Worm (Caenorhabditis elegans) whole organism, L4 larva: ENCODE measurements around the gene srx-60.

Source experiments
- ceh-62 ChIP-seq: sonication (generic microtip); optimal IDR thresholded peaks from 2 replicates; lab custom pipeline; 2017; ENCODE audit warnings: missing biosample characterization, missing genetic modification characterization
- ceh-82 ChIP-seq: sonication (generic microtip); optimal IDR thresholded peaks from 2 replicates; lab custom pipeline; 2017; ENCODE audit warnings: missing biosample characterization, missing genetic modification characterization
- mdl-1 ChIP-seq, 2 experiments: fragments of 150-350 bp in 1 of 2; sonication (generic microtip) in 1 of 2; optimal IDR thresholded peaks; 2 replicates each; lab custom pipeline; 2014 to 2017; ENCODE audit warnings: missing biosample characterization in 2 of 2, missing genetic modification characterization in 2 of 2

DNA sequence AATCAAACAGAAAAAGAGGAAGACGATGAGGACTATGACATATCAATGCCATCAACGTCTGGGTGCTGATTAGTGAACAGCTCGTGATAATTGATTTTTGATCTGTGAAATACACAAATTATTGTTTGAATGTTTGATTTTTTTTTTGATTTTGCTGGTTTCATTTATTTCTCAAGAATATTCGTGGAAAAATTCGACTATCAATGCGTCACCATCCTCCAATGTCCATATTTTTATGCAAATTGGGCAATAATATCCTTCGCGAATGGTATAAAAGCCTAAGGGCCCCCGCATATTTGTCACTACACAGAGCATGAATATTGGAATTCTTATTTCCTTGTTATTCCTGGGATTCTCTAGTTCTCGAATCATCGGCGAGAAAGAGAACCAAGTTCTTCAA lies 39.1 kb downstream of the srx-60 start, which contains the start of gene try-13:
- no peak for TF ChIP-seq ceh-82 (tag; lab: Kevin White, UChicago)
- TF ChIP-seq mdl-1 (tag; optimal IDR thresholded peaks at IDR 0.05; lab: Kevin White, UChicago) = no peak
- TF ChIP-seq ceh-62 (tag; lab: Kevin White, UChicago) = no peak
